Fruit fly (Drosophila melanogaster): Measurements from ENCODE around the gene Pglym78.

The Pglym78 gene

dm6 chr3R:29157418-29158398, 9.7 kb downstream of the Pglym78 start, which contains the start of gene rdog (continued):
- TF ChIP-seq CG13624 (GFP tag; optimal IDR thresholded peaks at IDR 0.05) = peak; percentile 85
- TF ChIP-seq CG7963 (GFP tag; IDR thresholded peaks at IDR 0.05; ENCODE audit: partially characterized antibody) = no peak
- TF ChIP-seq CG8089 (GFP tag; optimal IDR thresholded peaks at IDR 0.05) = peak; percentile 78
- peak; percentile 32; the same call in 1 of the 2 replicates for TF ChIP-seq ttk (GFP tag; IDR thresholded peaks at IDR 0.05)
- no peak; the same call in none of the 2 replicates for TF ChIP-seq CG4360 (GFP tag; IDR thresholded peaks at IDR 0.05)
- peak; percentile 79 for TF ChIP-seq CHES-1-like (GFP tag; optimal IDR thresholded peaks at IDR 0.05)
- peak; percentile 20 for TF ChIP-seq da (GFP tag; optimal IDR thresholded peaks at IDR 0.05)
- no peak for TF ChIP-seq Taf1 (GFP tag; IDR thresholded peaks at IDR 0.05)
- peak; percentile 82 for TF ChIP-seq Hsf (GFP tag; optimal IDR thresholded peaks at IDR 0.05)
- TF ChIP-seq CG12236 (GFP tag; optimal IDR thresholded peaks at IDR 0.05) = peak; percentile 68
- no peak for TF ChIP-seq CG7271 (tag; optimal IDR thresholded peaks at IDR 0.05)
- TF ChIP-seq CG11695 (GFP tag; IDR thresholded peaks at IDR 0.05) = no peak
- peak; percentile 35; the same call in 1 of the 3 replicates for TF ChIP-seq Mrtf (GFP tag; IDR thresholded peaks at IDR 0.05)
- peak; percentile 39 for TF ChIP-seq Ets97D (GFP tag; optimal IDR thresholded peaks at IDR 0.05)
- TF ChIP-seq CG15073 (GFP tag; optimal IDR thresholded peaks at IDR 0.05) = no peak
- peak; percentile 36 for TF ChIP-seq CG6654 (GFP tag; optimal IDR thresholded peaks at IDR 0.05)
- TF ChIP-seq tap (tag; optimal IDR thresholded peaks at IDR 0.05) = peak; percentile 73
- TF ChIP-seq Opbp (GFP tag; IDR thresholded peaks at IDR 0.05; ENCODE audit: partially characterized antibody) = 0 out of 3 replicates have a peak, but pooled peaks have one; percentile 46
- TF ChIP-seq CG9932 (GFP tag; IDR thresholded peaks at IDR 0.05) = peak; percentile 56
- TF ChIP-seq maf-S (GFP tag; optimal IDR thresholded peaks at IDR 0.05) = peak; percentile 73
- peak; percentile 65 for TF ChIP-seq PHDP (tag; optimal IDR thresholded peaks at IDR 0.05)
- TF ChIP-seq sna (GFP tag; IDR thresholded peaks at IDR 0.05; ENCODE audit: partially characterized antibody) = no peak
- 0 out of 3 replicates have a peak, but pooled peaks have one; percentile 39 for TF ChIP-seq CG2199 (GFP tag; IDR thresholded peaks at IDR 0.05)
- TF ChIP-seq Sry-δ (GFP tag; optimal IDR thresholded peaks at IDR 0.05) = peak; percentile 53
- no peak for TF ChIP-seq sim (GFP tag; IDR thresholded peaks at IDR 0.05)
- TF ChIP-seq CG4404 (GFP tag; IDR thresholded peaks at IDR 0.05) = peak; percentile 69
- peak; percentile 41; the same call in 1 of the 3 replicates for TF ChIP-seq CG14050 (GFP tag; IDR thresholded peaks at IDR 0.05)
- TF ChIP-seq CG7357 (GFP tag; IDR thresholded peaks at IDR 0.05) = peak; percentile 56; the same call in 2 of the 3 replicates
- peak; percentile 35; the same call in 1 of the 2 replicates for TF ChIP-seq CG13287 (GFP tag; IDR thresholded peaks at IDR 0.05; ENCODE audit: partially characterized antibody)
- TF ChIP-seq Sin3A (optimal IDR thresholded peaks at IDR 0.05) = peak; percentile 33
- TF ChIP-seq ro (GFP tag; IDR thresholded peaks at IDR 0.05) = no peak
- TF ChIP-seq Tbp (GFP tag; optimal IDR thresholded peaks at IDR 0.05) = no peak
- peak; percentile 52; the same call in 1 of the 2 replicates for TF ChIP-seq CG17328 (GFP tag; IDR thresholded peaks at IDR 0.05)
- peak; percentile 50; the same call in 1 of the 3 replicates for TF ChIP-seq zfh1 (GFP tag; IDR thresholded peaks at IDR 0.05)
- TF ChIP-seq onecut (GFP tag; IDR thresholded peaks at IDR 0.05) = 0 out of 2 replicates have a peak, but pooled peaks have one; percentile 25
- peak; percentile 79 for TF ChIP-seq CG16815 (GFP tag; optimal IDR thresholded peaks at IDR 0.05)
- no peak for TF ChIP-seq ham (GFP tag; IDR thresholded peaks at IDR 0.05)
- TF ChIP-seq Hr51 (GFP tag; optimal IDR thresholded peaks at IDR 0.05) = peak; percentile 72 to 80
- peak; percentile 49 for TF ChIP-seq CG10565 (GFP tag; optimal IDR thresholded peaks at IDR 0.05)
- peak; percentile 48 for TF ChIP-seq psq (GFP tag; optimal IDR thresholded peaks at IDR 0.05)
- TF ChIP-seq vnd (GFP tag; IDR thresholded peaks at IDR 0.05; ENCODE audit: partially characterized antibody) = no peak
- peak; percentile 76 for TF ChIP-seq CG13296 (GFP tag; optimal IDR thresholded peaks at IDR 0.05)
- TF ChIP-seq CG16813 (GFP tag; IDR thresholded peaks at IDR 0.05; ENCODE audit: partially characterized antibody) = no peak
- no peak for TF ChIP-seq CG10321 (GFP tag; IDR thresholded peaks at IDR 0.05)
- peak; percentile 62 for TF ChIP-seq NK7.1 (GFP tag; optimal IDR thresholded peaks at IDR 0.05)
- TF ChIP-seq peb (GFP tag; IDR thresholded peaks at IDR 0.05) = no peak
- TF ChIP-seq ato (GFP tag; IDR thresholded peaks at IDR 0.05; ENCODE audit: partially characterized antibody) = no peak
- TF ChIP-seq CG10274 (GFP tag; optimal IDR thresholded peaks at IDR 0.05) = peak; percentile 46

All from whole organism, embryonic.